Worm (Caenorhabditis elegans): ENCODE measurements around the gene Y38F1A.1.

Gene Y38F1A.1

ce11 chrII:12954670-12955069 is at the start of gene Y38F1A.1, which contains the start of gene Y38F1A.2:
Y38F1A.1 (minus strand) TSS chrII:12954770.
Y38F1A.2 (plus strand) TSS chrII:12954958.
- TF ChIP-seq jun-1 (tag; optimal IDR thresholded peaks at IDR 0.05) (no peak), ceh-63 (GFP tag; optimal IDR thresholded peaks at IDR 0.05) (no peak), efl-1 (optimal IDR thresholded peaks at IDR 0.05) (no peak), efl-1 (GFP tag; optimal IDR thresholded peaks at IDR 0.05 in 1 of 2) (peak in 1 of 2 experiments; percentile 37), snu-23 (GFP tag; optimal IDR thresholded peaks at IDR 0.05) (no peak), sptf-1 (tag; optimal IDR thresholded peaks at IDR 0.05) (no peak), fkh-4 (tag; optimal IDR thresholded peaks at IDR 0.05; ENCODE audit: borderline replicate concordance) (no peak)

ce11 chrII:13003244-13003643 is 48.7 kb upstream of the Y38F1A.1 start:
- TF ChIP-seq unc-130 (tag; optimal IDR thresholded peaks at IDR 0.05) (no peak), aly-2 (tag; optimal IDR thresholded peaks at IDR 0.05) (no peak), egl-13 (tag; optimal IDR thresholded peaks at IDR 0.05) (no peak), lin-39 (tag; optimal IDR thresholded peaks at IDR 0.05) (no peak), grh-1 (GFP tag; IDR thresholded peaks at IDR 0.05) (no peak), fkh-4 (tag; optimal IDR thresholded peaks at IDR 0.05; ENCODE audit: borderline replicate concordance) (no peak), C16A3.4 (tag; optimal IDR thresholded peaks at IDR 0.05) (no peak), lin-35 (GFP tag; optimal IDR thresholded peaks at IDR 0.05) (no peak), fkh-8 (tag; optimal IDR thresholded peaks at IDR 0.05) (no peak), nhr-20 (tag; optimal IDR thresholded peaks at IDR 0.05) (peak; percentile 27), nhr-19 (GFP tag; conservative IDR thresholded peaks at IDR 0.05) (no peak), nhr-77 (tag; optimal IDR thresholded peaks at IDR 0.05) (no peak), Y116A8C.19 (tag; optimal IDR thresholded peaks at IDR 0.05; ENCODE audit: borderline replicate concordance) (no peak), vab-15 (tag; optimal IDR thresholded peaks at IDR 0.05) (no peak), ceh-63 (GFP tag; optimal IDR thresholded peaks at IDR 0.05) (no peak), nhr-76 (tag; optimal IDR thresholded peaks at IDR 0.05) (no peak), pag-3 (tag; optimal IDR thresholded peaks at IDR 0.05; ENCODE audit: borderline replicate concordance, insufficient read depth) (no peak), sox-4 (tag; optimal IDR thresholded peaks at IDR 0.05) (no peak), lin-14 (GFP tag; optimal IDR thresholded peaks at IDR 0.05) (no peak), elt-3 (tag; optimal IDR thresholded peaks at IDR 0.05) (peak in 1 of 6 experiments; percentile 48), nhr-47 (tag; optimal IDR thresholded peaks at IDR 0.05) (no peak), nhr-85 (tag) (peak; percentile 66), dsc-1 (tag; optimal IDR thresholded peaks at IDR 0.05) (no peak), efl-1 (optimal IDR thresholded peaks at IDR 0.05) (no peak), efl-1 (GFP tag; optimal IDR thresholded peaks at IDR 0.05 in 1 of 2) (peak in 1 of 2 experiments; percentile 94), ceh-90 (tag; optimal IDR thresholded peaks at IDR 0.05) (no peak), blmp-1 (tag; optimal IDR thresholded peaks at IDR 0.05) (peak; percentile 52), mdl-1 (tag; optimal IDR thresholded peaks at IDR 0.05) (peak in 1 of 2 experiments; percentile 3), hlh-4 (tag; optimal IDR thresholded peaks at IDR 0.05) (no peak), efl-3 (GFP tag; optimal IDR thresholded peaks at IDR 0.05) (no peak), mep-1 (tag; optimal IDR thresholded peaks at IDR 0.05) (no peak)

- TF ChIP-seq lin-15B (tag; optimal IDR thresholded peaks at IDR 0.05) (no peak), nhr-19 (GFP tag; conservative IDR thresholded peaks at IDR 0.05) (no peak), nhr-85 (tag) (peak; percentile 26)
Observed at ce11 chrII:13000753-13001152, 46.2 kb upstream of the Y38F1A.1 start, which contains the start of gene Y38F1A.8. Y38F1A.8 (minus strand) TSS chrII:13000853.

- TF ChIP-seq F16B12.6 (tag; optimal IDR thresholded peaks at IDR 0.05) (no peak), nhr-12 (tag; optimal IDR thresholded peaks at IDR 0.05) (no peak), unc-98 (GFP tag; IDR thresholded peaks at IDR 0.05) (no peak), ceh-88 (GFP tag; IDR thresholded peaks at IDR 0.05) (no peak), ets-5 (GFP tag; IDR thresholded peaks at IDR 0.05) (no peak), C04F5.9 (tag; optimal IDR thresholded peaks at IDR 0.05) (no peak), hlh-4 (tag; optimal IDR thresholded peaks at IDR 0.05) (no peak), sptf-1 (tag; optimal IDR thresholded peaks at IDR 0.05) (no peak), lir-3 (tag; optimal IDR thresholded peaks at IDR 0.05; ENCODE audit: poor library complexity) (no peak), unc-30 (tag; optimal IDR thresholded peaks at IDR 0.05) (no peak), fkh-8 (tag; optimal IDR thresholded peaks at IDR 0.05) (no peak), pax-3 (tag; optimal IDR thresholded peaks at IDR 0.05) (no peak), lin-15B (tag; optimal IDR thresholded peaks at IDR 0.05) (no peak), nhr-28 (tag; optimal IDR thresholded peaks at IDR 0.05) (no peak), jun-1 (tag; optimal IDR thresholded peaks at IDR 0.05) (no peak), ceh-63 (GFP tag; optimal IDR thresholded peaks at IDR 0.05) (no peak), mdl-1 (tag; optimal IDR thresholded peaks at IDR 0.05) (no peak), ama-1 (optimal IDR thresholded peaks at IDR 0.05) (no peak)
Observed at ce11 chrII:12997413-12997812, 42.8 kb upstream of the Y38F1A.1 start, which contains the start of gene Y38F1A.7. Y38F1A.7 (minus strand) TSS chrII:12997804.

All from whole organism, L1 larva.